Worm (Caenorhabditis elegans): ENCODE data around the gene Y110A2AL.10.

- TF ChIP-seq F49E8.2 (tag; optimal IDR thresholded peaks at IDR 0.05; ENCODE audit: borderline replicate concordance) = no peak
- TF ChIP-seq T26A8.4 (GFP tag; IDR thresholded peaks at IDR 0.05) = no peak
- TF ChIP-seq ama-1 (optimal IDR thresholded peaks at IDR 0.05) = no peak
- TF ChIP-seq ceh-44 (GFP tag; IDR thresholded peaks at IDR 0.05) = no peak
- TF ChIP-seq jun-1 (tag; optimal IDR thresholded peaks at IDR 0.05) = no peak
- no peak for TF ChIP-seq hlh-30 (tag; optimal IDR thresholded peaks at IDR 0.05; ENCODE audit: insufficient read depth)
- no peak for TF ChIP-seq madf-9 (GFP tag; conservative IDR thresholded peaks at IDR 0.05)
- TF ChIP-seq ces-1 (GFP tag; optimal IDR thresholded peaks at IDR 0.05) = no peak
- TF ChIP-seq ceh-82 (tag; optimal IDR thresholded peaks at IDR 0.05) = no peak
- no peak for TF ChIP-seq F26F4.8 (GFP tag; conservative IDR thresholded peaks at IDR 0.05)
- TF ChIP-seq zip-2 (tag; optimal IDR thresholded peaks at IDR 0.05) = no peak
- no peak for TF ChIP-seq Y105C5A.15 (GFP tag; IDR thresholded peaks at IDR 0.05)
- no peak for TF ChIP-seq lin-39 (tag; optimal IDR thresholded peaks at IDR 0.05)
Observed at ce11 chrII:2866541-2867124, 5.1 kb downstream of the Y110A2AL.10 start, which contains the start of the genes Y110A2AL.9 and Y110A2AL.3.

All from whole organism, L4 larva.